Worm (Caenorhabditis elegans) whole organism, mixed stage, embryonic: ENCODE results near the gene T13C5.2.

Experiments used
- blmp-1 ChIP-seq: fragments of 150-350 bp; optimal IDR thresholded peaks from 2 replicates; lab custom pipeline; 2014; ENCODE audit warnings: missing biosample characterization, missing genetic modification characterization
- elt-3 ChIP-seq: fragments of 150-350 bp; optimal IDR thresholded peaks from 2 replicates; lab custom pipeline; 2014; ENCODE audit warnings: missing biosample characterization, missing genetic modification characterization
- lin-32 ChIP-seq: fragments of 200-800 bp; sonication (Bioruptor generic); optimal IDR thresholded peaks from 2 replicates; lab custom pipeline; 2018; ENCODE audit warnings: mild to moderate bottlenecking, missing genetic modification characterization, missing compliant biosample characterization
- mab-5 ChIP-seq: fragments of 150-350 bp; optimal IDR thresholded peaks from 2 replicates; lab custom pipeline; 2014; ENCODE audit warnings: missing biosample characterization, missing genetic modification characterization
- sptf-1 ChIP-seq: sonication (generic microtip); optimal IDR thresholded peaks from 2 replicates; lab custom pipeline; 2017; ENCODE audit warnings: mild to moderate bottlenecking, missing genetic modification characterization, moderate library complexity, missing compliant biosample characterization
- unc-39 ChIP-seq: fragments of 150-350 bp; optimal IDR thresholded peaks from 2 replicates; lab custom pipeline; 2014; ENCODE audit warnings: missing biosample characterization, missing genetic modification characterization
- ztf-11 ChIP-seq: fragments of 150-350 bp; optimal IDR thresholded peaks from 2 replicates; lab custom pipeline; 2014; ENCODE audit warnings: missing biosample characterization, missing genetic modification characterization

ce11 chrX:6206305-6206704 lies 21.5 kb downstream of the T13C5.2 start, which contains the start of gene mtp-18:
- no peak for TF ChIP-seq ztf-11
- no peak for TF ChIP-seq blmp-1
- no peak for TF ChIP-seq lin-32 (GFP tag; lab: Kevin White, UChicago)
- no peak for TF ChIP-seq unc-39 (tag; lab: Kevin White, UChicago)
- TF ChIP-seq sptf-1 (tag; lab: Kevin White, UChicago): no peak
- TF ChIP-seq elt-3: no peak
- no peak for TF ChIP-seq mab-5
